Worm (Caenorhabditis elegans) whole organism, late embryonic: Measurements from ENCODE around the gene srh-272.

Source experiments
- C08G9.2 ChIP-seq: sonication (generic microtip); optimal IDR thresholded peaks from 2 replicates; lab custom pipeline; 2016; ENCODE audit warnings: mild to moderate bottlenecking, missing genetic modification characterization, moderate library complexity, missing compliant biosample characterization
- C38D4.7 ChIP-seq: fragments of 200-800 bp; sonication (Bioruptor generic); optimal IDR thresholded peaks from 2 replicates; lab custom pipeline; 2018; ENCODE audit warnings: mild to moderate bottlenecking, missing genetic modification characterization, moderate library complexity, missing compliant biosample characterization
- F13H6.1 ChIP-seq: sonication (generic microtip); optimal IDR thresholded peaks from 2 replicates; lab custom pipeline; 2016; ENCODE audit warnings: missing genetic modification characterization, missing compliant biosample characterization
- K02D7.2 ChIP-seq: sonication (generic microtip); optimal IDR thresholded peaks from 2 replicates; lab custom pipeline; 2017; ENCODE audit warnings: mild to moderate bottlenecking, missing genetic modification characterization, missing compliant biosample characterization
- T23F11.4 ChIP-seq: fragments of 200-800 bp; sonication (Bioruptor generic); optimal IDR thresholded peaks from 2 replicates; lab custom pipeline; 2018; ENCODE audit warnings: mild to moderate bottlenecking, missing genetic modification characterization, missing compliant biosample characterization
- Y22D7AL.16 ChIP-seq: sonication (generic microtip); optimal IDR thresholded peaks from 2 replicates; lab custom pipeline; 2016; ENCODE audit warnings: missing genetic modification characterization, missing compliant biosample characterization
- ama-1 ChIP-seq: fragments of 150-350 bp; optimal IDR thresholded peaks from 2 replicates; lab custom pipeline; 2014
- ceh-19 ChIP-seq: fragments of 200-800 bp; sonication (Bioruptor generic); optimal IDR thresholded peaks from 2 replicates; lab custom pipeline; 2018; ENCODE audit warnings: mild to moderate bottlenecking, missing genetic modification characterization, missing compliant biosample characterization
- ceh-22 ChIP-seq: sonication (generic microtip); optimal IDR thresholded peaks from 2 replicates; lab custom pipeline; 2017; ENCODE audit warnings: missing biosample characterization, missing genetic modification characterization
- ceh-24 ChIP-seq: sonication (generic microtip); optimal IDR thresholded peaks from 2 replicates; lab custom pipeline; 2016; ENCODE audit warnings: mild to moderate bottlenecking, missing genetic modification characterization, missing compliant biosample characterization
- ceh-30 ChIP-seq: fragments of 150-350 bp; optimal IDR thresholded peaks from 2 replicates; lab custom pipeline; 2014; ENCODE audit warnings: missing biosample characterization, missing genetic modification characterization
- ceh-48 ChIP-seq: sonication (generic microtip); optimal IDR thresholded peaks from 2 replicates; lab custom pipeline; 2016; ENCODE audit warnings: missing genetic modification characterization, inconsistent platforms, missing compliant biosample characterization
- ceh-9 ChIP-seq: sonication (generic microtip); optimal IDR thresholded peaks from 2 replicates; lab custom pipeline; 2016; ENCODE audit warnings: mild to moderate bottlenecking, missing genetic modification characterization, inconsistent platforms, missing compliant biosample characterization
- dmd-4 ChIP-seq: sonication (generic microtip); optimal IDR thresholded peaks from 2 replicates; lab custom pipeline; 2016; ENCODE audit warnings: borderline replicate concordance, missing genetic modification characterization, missing compliant biosample characterization
- dve-1 ChIP-seq: sonication (generic microtip); optimal IDR thresholded peaks from 2 replicates; lab custom pipeline; 2017; ENCODE audit warnings: antibody characterized with exemption, mild to moderate bottlenecking, missing genetic modification characterization, missing compliant biosample characterization
- elt-2 ChIP-seq: sonication (generic microtip); optimal IDR thresholded peaks from 2 replicates; lab custom pipeline; 2016; ENCODE audit warnings: missing genetic modification reagents, missing genetic modification characterization, missing compliant biosample characterization
- elt-4 ChIP-seq: sonication (generic microtip); optimal IDR thresholded peaks from 2 replicates; lab custom pipeline; 2016; ENCODE audit warnings: missing genetic modification characterization, missing compliant biosample characterization
- eyg-1 ChIP-seq: sonication (generic microtip); optimal IDR thresholded peaks from 2 replicates; lab custom pipeline; 2016; ENCODE audit warnings: missing genotype, missing genetic modification characterization, missing compliant biosample characterization
- fkh-10 ChIP-seq: fragments of 150-350 bp; optimal IDR thresholded peaks from 2 replicates; lab custom pipeline; 2014; ENCODE audit warnings: missing biosample characterization, missing genetic modification reagents, missing genetic modification characterization
- hlh-13 ChIP-seq: fragments of 200-800 bp; sonication (Bioruptor generic); optimal IDR thresholded peaks from 2 replicates; lab custom pipeline; 2018; ENCODE audit warnings: mild to moderate bottlenecking, missing genetic modification characterization, missing compliant biosample characterization
- hlh-15 ChIP-seq: sonication (generic microtip); optimal IDR thresholded peaks from 2 replicates; lab custom pipeline; 2016; ENCODE audit warnings: missing genetic modification characterization, missing compliant biosample characterization
- hlh-30 ChIP-seq: sonication (generic microtip); optimal IDR thresholded peaks from 2 replicates; lab custom pipeline; 2017; ENCODE audit warnings: antibody characterized with exemption, missing genetic modification characterization, missing compliant biosample characterization; ENCODE audit not compliant: insufficient read depth
- hlh-6 ChIP-seq: sonication (generic microtip); optimal IDR thresholded peaks from 2 replicates; lab custom pipeline; 2016; ENCODE audit warnings: missing genotype, missing genetic modification characterization, missing compliant biosample characterization
- lim-6 ChIP-seq: sonication (generic microtip); optimal IDR thresholded peaks from 2 replicates; lab custom pipeline; 2016; ENCODE audit warnings: missing genetic modification characterization, missing compliant biosample characterization
- odd-2 ChIP-seq: sonication (generic microtip); optimal IDR thresholded peaks from 2 replicates; lab custom pipeline; 2017; ENCODE audit warnings: antibody characterized with exemption, mild to moderate bottlenecking, missing genetic modification characterization, missing compliant biosample characterization
- pha-2 ChIP-seq: sonication (generic microtip); optimal IDR thresholded peaks from 2 replicates; lab custom pipeline; 2017; ENCODE audit warnings: mild to moderate bottlenecking, missing genetic modification characterization, missing compliant biosample characterization
- ref-2 ChIP-seq: sonication (generic microtip); optimal IDR thresholded peaks from 2 replicates; lab custom pipeline; 2016; ENCODE audit warnings: missing genetic modification characterization, missing compliant biosample characterization
- syd-9 ChIP-seq: sonication (generic microtip); optimal IDR thresholded peaks from 2 replicates; lab custom pipeline; 2016; ENCODE audit warnings: mild to moderate bottlenecking, missing genetic modification characterization, moderate library complexity, missing compliant biosample characterization
- unc-3 ChIP-seq, 2 experiments: fragments of 200-800 bp in 1 of 2; sonication (Bioruptor generic) in 1 of 2; sonication (generic microtip) in 1 of 2; conservative IDR thresholded peaks in 1 of 2; optimal IDR thresholded peaks in 1 of 2; 2 replicates each; pipeline versions ENCODE4 v1.3.6 to Lab custom; 2016 to 2022; ENCODE audit warnings: missing compliant biosample characterization in 2 of 2, missing genetic modification characterization in 2 of 2, missing genetic modification reagents in 1 of 2
- unc-42 ChIP-seq: sonication (generic microtip); optimal IDR thresholded peaks from 2 replicates; lab custom pipeline; 2016; ENCODE audit warnings: missing genotype, missing genetic modification characterization, missing compliant biosample characterization
- unc-86 ChIP-seq: sonication (generic microtip); optimal IDR thresholded peaks from 2 replicates; lab custom pipeline; 2016; ENCODE audit warnings: missing genetic modification characterization, missing compliant biosample characterization
- ztf-16 ChIP-seq: sonication (generic microtip); optimal IDR thresholded peaks from 2 replicates; lab custom pipeline; 2017; ENCODE audit warnings: missing genetic modification characterization, missing compliant biosample characterization

The srh-272 gene

DNA sequence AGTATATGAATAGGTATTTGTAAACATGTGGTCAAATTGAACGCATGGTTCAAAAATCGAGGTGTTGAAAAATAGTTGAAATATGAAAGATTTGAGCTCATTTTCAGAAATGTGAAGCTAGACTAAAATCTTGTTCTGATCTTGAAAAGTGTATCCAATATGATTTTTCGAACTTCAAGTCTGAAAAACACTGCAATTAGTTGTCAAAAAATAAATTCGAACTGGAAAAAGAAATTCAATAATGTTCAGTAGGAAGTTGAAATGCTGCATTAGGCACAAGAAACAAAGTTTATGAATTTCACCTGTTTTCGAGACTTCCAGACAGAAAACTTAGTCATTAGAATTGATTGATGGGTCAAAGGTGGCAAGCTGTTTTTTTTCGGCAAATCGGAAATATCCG is 1.6 kb upstream of the srh-272 start, which contains the start of gene srh-270:
Gene srh-270, minus strand, starts transcription at position 101 of the 400 bp plus-strand sequence.
- TF ChIP-seq ama-1 (lab: Kevin White, UChicago) (no peak), hlh-15 (tag; lab: Kevin White, UChicago) (no peak), syd-9 (tag; lab: Kevin White, UChicago) (no peak), fkh-10 (GFP tag; lab: Kevin White, UChicago) (no peak), hlh-6 (no peak)

DNA sequence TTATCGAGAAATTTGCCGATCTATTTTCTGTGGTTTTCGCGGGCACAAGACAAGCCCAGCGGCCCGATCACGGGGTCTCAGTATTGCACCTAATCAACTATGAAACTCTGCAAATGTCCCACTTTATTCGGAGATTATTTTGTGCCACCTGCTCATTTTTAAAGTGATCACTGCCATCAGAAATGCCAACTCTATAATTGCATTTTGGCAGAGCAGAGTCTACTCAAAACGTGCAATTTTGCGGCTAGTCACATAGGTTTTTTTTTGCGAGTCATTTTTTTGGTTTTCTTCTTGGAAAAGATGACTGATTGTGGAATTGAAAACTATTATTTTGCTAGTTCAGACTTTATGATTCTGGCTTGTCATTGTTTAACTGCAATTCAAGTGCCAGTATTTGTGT is 1.8 kb downstream of the srh-272 start, which contains the start of gene srh-240:
Gene srh-240, plus strand, starts transcription at position 301 of the 400 bp plus-strand sequence.
- TF ChIP-seq ceh-9 = no peak
- no peak for TF ChIP-seq dmd-4 (tag; lab: Kevin White, UChicago)
- TF ChIP-seq unc-42 = no peak
- no peak for TF ChIP-seq eyg-1 (tag; lab: Kevin White, UChicago)
- no peak for TF ChIP-seq K02D7.2 (tag; lab: Kevin White, UChicago)
- no peak for TF ChIP-seq hlh-13 (GFP tag; lab: Kevin White, UChicago)
- no peak for TF ChIP-seq F13H6.1 (tag; lab: Kevin White, UChicago)
- no peak for TF ChIP-seq lim-6 (tag; lab: Kevin White, UChicago)
- no peak for TF ChIP-seq ceh-24 (tag; lab: Kevin White, UChicago)
- TF ChIP-seq ceh-48 (tag; lab: Kevin White, UChicago) = no peak
- TF ChIP-seq dve-1 = no peak
- TF ChIP-seq Y22D7AL.16 (tag; lab: Kevin White, UChicago) = no peak
- no peak for TF ChIP-seq pha-2
- no peak for TF ChIP-seq ceh-22 (tag; lab: Kevin White, UChicago)
- TF ChIP-seq unc-86 (tag; lab: Kevin White, UChicago) = no peak
- no peak for TF ChIP-seq ref-2 (tag; lab: Kevin White, UChicago)
- TF ChIP-seq unc-3 (GFP tag; conservative IDR thresholded peaks at IDR 0.05; lab: Robert Waterston, UW) = no peak
- TF ChIP-seq unc-3 (tag; optimal IDR thresholded peaks at IDR 0.05; lab: Kevin White, UChicago) = no peak
- no peak for TF ChIP-seq ceh-30 (tag; lab: Kevin White, UChicago)
- TF ChIP-seq, all 69 proteins: peak for 0

DNA sequence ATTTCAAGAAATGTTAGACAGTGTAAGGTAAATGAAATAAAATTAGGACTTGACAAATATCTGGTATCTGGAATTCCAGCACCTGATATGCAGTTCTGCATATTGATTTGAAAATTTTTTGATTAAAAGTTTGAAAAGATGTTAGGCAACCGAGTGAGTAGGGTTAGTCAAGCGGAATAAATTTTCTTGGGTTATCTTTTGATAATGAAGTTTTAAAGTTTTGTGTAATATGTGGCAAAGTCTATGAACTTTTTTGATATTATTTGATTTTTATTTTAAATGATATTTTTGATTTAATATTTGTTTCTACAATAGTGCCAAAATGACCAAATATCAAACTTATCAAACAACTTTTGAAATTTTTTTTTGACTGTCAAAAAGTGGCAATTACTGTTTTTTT is 6.4 kb downstream of the srh-272 start, which contains the start of gene srh-241:
Gene srh-241, minus strand, starts transcription at position 101 of the 400 bp plus-strand sequence.
- TF ChIP-seq lim-6 (tag; lab: Kevin White, UChicago) (no peak), odd-2 (tag; lab: Kevin White, UChicago) (no peak), hlh-15 (tag; lab: Kevin White, UChicago) (no peak), fkh-10 (GFP tag; lab: Kevin White, UChicago) (no peak), C38D4.7 (GFP tag; lab: Kevin White, UChicago) (no peak), hlh-30 (no peak), hlh-6 (no peak), ceh-30 (tag; lab: Kevin White, UChicago) (no peak), ceh-19 (no peak)

DNA sequence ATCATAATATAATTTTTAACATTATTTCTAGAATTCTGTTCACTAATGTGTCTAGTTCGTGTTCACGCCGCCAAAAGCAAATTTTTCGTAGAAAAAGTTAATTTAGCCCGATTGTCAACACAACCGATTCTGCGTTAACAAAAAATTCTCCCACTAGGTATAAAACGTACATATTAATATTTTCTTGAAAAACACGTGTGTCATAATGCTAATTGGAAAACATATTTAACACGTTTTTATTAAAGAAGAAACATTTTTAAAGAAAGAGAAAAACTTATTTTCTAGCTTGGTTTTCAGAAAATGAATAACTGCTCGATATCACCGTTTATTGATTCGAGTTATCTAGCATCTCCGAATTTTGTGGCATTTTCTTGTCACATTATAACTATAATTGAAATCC is 7.0 kb downstream of the srh-272 start, which contains the start of gene srh-243:
Gene srh-243, plus strand, starts transcription at position 301 of the 400 bp plus-strand sequence.
- TF ChIP-seq lim-6 (tag; lab: Kevin White, UChicago) (no peak), ztf-16 (tag; lab: Kevin White, UChicago) (no peak), T23F11.4 (GFP tag; lab: Kevin White, UChicago) (no peak), elt-4 (tag; lab: Kevin White, UChicago) (no peak), elt-2 (tag; lab: Kevin White, UChicago) (no peak), C08G9.2 (tag; lab: Kevin White, UChicago) (no peak)
- TF ChIP-seq, all 69 proteins: peak for 0
